Worm (Caenorhabditis elegans) whole organism, young adult: ENCODE results near the gene C25F9.6.
A peak's percentile ranks its signal among the peaks of the same experiment; 100 is the strongest.

ENCODE experiments used
- B0336.3 ChIP-seq: fragments of 200-800 bp; sonication (Bioruptor generic); IDR thresholded peaks from 2 replicates; pipeline ENCODE4 v1.3.6; 2022; ENCODE audit warnings: missing genetic modification characterization, missing compliant biosample characterization
- F22D6.2 ChIP-seq: sonication (generic microtip); optimal IDR thresholded peaks from 2 replicates; lab custom pipeline; 2016; ENCODE audit warnings: mild to moderate bottlenecking, missing genetic modification characterization, missing compliant biosample characterization
- F52B5.7 ChIP-seq: sonication (generic microtip); optimal IDR thresholded peaks from 2 replicates; lab custom pipeline; 2016; ENCODE audit warnings: mild to moderate bottlenecking, missing genetic modification characterization, missing compliant biosample characterization
- F55B11.4 ChIP-seq: sonication (generic microtip); optimal IDR thresholded peaks from 2 replicates; lab custom pipeline; 2016; ENCODE audit warnings: missing compliant biosample characterization, missing genetic modification characterization, borderline replicate concordance; ENCODE audit not compliant: insufficient read depth
- F57C9.4 ChIP-seq: sonication (generic microtip); optimal IDR thresholded peaks from 2 replicates; lab custom pipeline; 2017; ENCODE audit warnings: mild to moderate bottlenecking, missing genetic modification characterization, missing compliant biosample characterization
- T07F8.4 ChIP-seq: sonication (generic microtip); optimal IDR thresholded peaks from 2 replicates; lab custom pipeline; 2016; ENCODE audit warnings: mild to moderate bottlenecking, missing genetic modification characterization, moderate library complexity, missing compliant biosample characterization
- Y53F4B.3 ChIP-seq: fragments of 200-800 bp; sonication (Bioruptor generic); IDR thresholded peaks from 2 replicates; pipeline ENCODE4 v1.3.6; 2022; ENCODE audit warnings: missing genetic modification reagents, missing genetic modification characterization, missing compliant biosample characterization
- Y53G8AR.9 ChIP-seq: fragments of 200-800 bp; sonication (Bioruptor generic); conservative IDR thresholded peaks from 2 replicates; pipeline ENCODE4 v1.3.6; 2022; ENCODE audit warnings: missing genetic modification reagents, missing genetic modification characterization, missing compliant biosample characterization
- Y95B8A.8 ChIP-seq: fragments of 200-800 bp; sonication (Bioruptor generic); IDR thresholded peaks from 2 replicates; pipeline ENCODE4 v1.3.6; 2022; ENCODE audit warnings: missing genetic modification reagents, missing genetic modification characterization, missing compliant biosample characterization
- ama-1 ChIP-seq, 3 experiments: fragments of 150-350 bp in 1 of 3; sonication (generic microtip) in 2 of 3; optimal IDR thresholded peaks; 2 replicates each; lab custom pipeline; 2014 to 2018; ENCODE audit warnings: missing biosample characterization in 2 of 3, missing genetic modification characterization in 2 of 3, missing genetic modification reagents in 2 of 3
- attf-5 ChIP-seq: fragments of 200-800 bp; sonication (Bioruptor generic); optimal IDR thresholded peaks from 2 replicates; lab custom pipeline; 2018; ENCODE audit warnings: mild to moderate bottlenecking, missing genetic modification characterization, missing compliant biosample characterization
- dpl-1 ChIP-seq: fragments of 150-350 bp; optimal IDR thresholded peaks from 2 replicates; lab custom pipeline; 2014; ENCODE audit warnings: missing biosample characterization, missing genetic modification reagents, missing genetic modification characterization
- ekl-4 ChIP-seq: fragments of 200-800 bp; sonication (Bioruptor generic); IDR thresholded peaks from 2 replicates; pipeline ENCODE4 v1.3.6; 2022; ENCODE audit warnings: missing genetic modification reagents, missing genetic modification characterization, missing compliant biosample characterization
- hmg-1.2 ChIP-seq: fragments of 200-800 bp; sonication (Bioruptor generic); IDR thresholded peaks from 2 replicates; pipeline ENCODE4 v1.3.6; 2022; ENCODE audit warnings: missing genetic modification reagents, missing genetic modification characterization, missing compliant biosample characterization
- let-526 ChIP-seq: fragments of 200-800 bp; sonication (Bioruptor generic); IDR thresholded peaks from 2 replicates; pipeline ENCODE4 v1.3.6; 2022; ENCODE audit warnings: missing genetic modification reagents, missing genetic modification characterization, missing compliant biosample characterization
- lin-54 ChIP-seq: fragments of 200-800 bp; sonication (Bioruptor generic); optimal IDR thresholded peaks from 2 replicates; lab custom pipeline; 2018; ENCODE audit warnings: mild to moderate bottlenecking, missing genetic modification characterization, missing compliant biosample characterization
- lir-1 ChIP-seq: fragments of 200-800 bp; sonication (Bioruptor generic); conservative IDR thresholded peaks from 2 replicates; pipeline ENCODE4 v1.3.6; 2022; ENCODE audit warnings: missing genetic modification reagents, missing genetic modification characterization, missing compliant biosample characterization
- madf-10 ChIP-seq: sonication (generic microtip); optimal IDR thresholded peaks from 2 replicates; lab custom pipeline; 2016; ENCODE audit warnings: mild to moderate bottlenecking, missing genetic modification characterization, missing compliant biosample characterization
- mcd-1 ChIP-seq: fragments of 200-800 bp; sonication (Bioruptor generic); IDR thresholded peaks from 2 replicates; pipeline ENCODE4 v1.3.6; 2022; ENCODE audit warnings: missing genetic modification reagents, missing genetic modification characterization, missing compliant biosample characterization
- mel-28 ChIP-seq: sonication (generic microtip); optimal IDR thresholded peaks from 2 replicates; lab custom pipeline; 2016; ENCODE audit warnings: borderline replicate concordance, mild to moderate bottlenecking, missing genetic modification characterization, missing compliant biosample characterization
- mxl-1 ChIP-seq: sonication (generic microtip); optimal IDR thresholded peaks from 2 replicates; lab custom pipeline; 2016; ENCODE audit warnings: missing genetic modification characterization, missing compliant biosample characterization
- nfya-2 ChIP-seq: fragments of 200-800 bp; sonication (Bioruptor generic); IDR thresholded peaks from 2 replicates; pipeline ENCODE4 v1.3.6; 2022; ENCODE audit warnings: missing genetic modification reagents, missing genetic modification characterization, missing compliant biosample characterization
- pha-4 ChIP-seq: fragments of 150-350 bp; sonication (generic microtip); optimal IDR thresholded peaks from 2 replicates; lab custom pipeline; 2014; ENCODE audit warnings: missing biosample characterization, missing genetic modification reagents, missing genetic modification characterization
- rpc-1 ChIP-seq, 2 experiments: fragments of 150-350 bp in 1 of 2; sonication (generic microtip) in 1 of 2; optimal IDR thresholded peaks; 2 replicates each; lab custom pipeline; 2014 to 2018; ENCODE audit warnings: missing biosample characterization in 1 of 2, missing genetic modification characterization in 1 of 2, missing genetic modification reagents in 1 of 2, missing genotype in 1 of 2
- sptf-2 ChIP-seq: fragments of 200-800 bp; sonication (Bioruptor generic); optimal IDR thresholded peaks from 2 replicates; lab custom pipeline; 2018; ENCODE audit warnings: mild to moderate bottlenecking, missing genetic modification characterization, missing compliant biosample characterization
- tbp1 ChIP-seq: fragments of 200-800 bp; sonication (Bioruptor generic); optimal IDR thresholded peaks from 2 replicates; lab custom pipeline; 2018; ENCODE audit warnings: mild to moderate bottlenecking, missing genetic modification characterization, missing compliant biosample characterization
- unc-62 ChIP-seq: fragments of 150-350 bp; optimal IDR thresholded peaks from 2 replicates; lab custom pipeline; 2014; ENCODE audit warnings: missing biosample characterization, missing genetic modification reagents, missing genetic modification characterization
- xnd-1 ChIP-seq: sonication (generic microtip); optimal IDR thresholded peaks from 2 replicates; lab custom pipeline; 2016; ENCODE audit warnings: missing genotype, missing genetic modification reagents, missing genetic modification characterization, missing compliant biosample characterization
- zim-3 ChIP-seq: sonication (generic microtip); optimal IDR thresholded peaks from 2 replicates; lab custom pipeline; 2017; ENCODE audit warnings: mild to moderate bottlenecking, missing genetic modification characterization, moderate library complexity, missing compliant biosample characterization

The C25F9.6 gene

DNA sequence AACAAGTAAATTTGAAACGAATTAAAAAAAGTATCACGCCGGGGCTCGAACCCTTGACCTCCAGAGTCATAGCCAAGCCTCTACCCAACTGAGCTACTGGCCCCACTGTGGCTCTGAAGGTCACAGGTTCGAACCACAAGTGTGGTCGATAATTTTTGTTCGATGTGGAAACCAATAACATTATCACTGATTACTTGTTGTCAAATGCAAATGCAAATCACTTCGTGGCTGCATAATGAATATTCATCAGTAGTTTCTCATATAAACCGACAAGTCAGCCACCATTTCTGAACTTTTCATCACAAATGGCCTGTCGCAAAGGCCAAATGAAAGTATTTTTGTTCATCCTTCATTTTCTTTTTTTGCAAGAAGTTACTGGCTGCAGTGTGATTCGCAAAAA is 10.4 kb downstream of the C25F9.6 start, which contains the start of gene C25F9.8:
C25F9.8 (plus strand) TSS at position 301 of the 400 bp plus-strand sequence.
- TF ChIP-seq rpc-1 (optimal IDR thresholded peaks at IDR 0.05; lab: Kevin White, UChicago) = no peak
- TF ChIP-seq rpc-1 (tag; optimal IDR thresholded peaks at IDR 0.05; lab: Kevin White, UChicago) = peak; percentile 46
- no peak for TF ChIP-seq lin-54 (GFP tag; lab: Kevin White, UChicago)
- peak; percentile 35 for TF ChIP-seq tbp1 (GFP tag; lab: Kevin White, UChicago)
- TF ChIP-seq, all 124 proteins: peak for 2

ce11 chrV:19391242-19391641 is 13.9 kb downstream of the C25F9.6 start:
- TF ChIP-seq hmg-1.2 (GFP tag; lab: Robert Waterston, UW) (peak; percentile 76), let-526 (GFP tag; lab: Robert Waterston, UW) (no peak)

DNA sequence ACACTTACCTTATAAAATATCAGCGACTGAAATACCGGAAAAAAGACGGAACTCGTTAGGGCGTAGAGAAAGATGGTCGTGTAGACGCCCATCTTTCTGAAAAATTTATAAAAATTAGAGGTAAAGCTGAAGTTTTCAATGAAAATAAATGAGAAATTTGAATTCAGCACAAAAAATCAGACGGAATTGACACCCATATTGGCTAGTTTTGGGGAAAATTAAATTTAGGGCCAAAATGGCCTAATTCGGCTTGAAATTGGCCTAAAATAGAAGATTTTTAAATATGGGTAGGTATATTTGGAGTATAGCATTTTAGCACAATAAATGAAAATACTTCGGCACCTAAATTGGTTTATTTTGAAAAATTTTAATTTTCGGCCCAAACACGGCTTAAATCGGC is 15.1 kb downstream of the C25F9.6 start, which contains the start of gene slcr-46.2:
slcr-46.2 (minus strand) TSS at position 101 of the 400 bp plus-strand sequence.
- no peak for TF ChIP-seq T07F8.4 (tag; lab: Kevin White, UChicago)

DNA sequence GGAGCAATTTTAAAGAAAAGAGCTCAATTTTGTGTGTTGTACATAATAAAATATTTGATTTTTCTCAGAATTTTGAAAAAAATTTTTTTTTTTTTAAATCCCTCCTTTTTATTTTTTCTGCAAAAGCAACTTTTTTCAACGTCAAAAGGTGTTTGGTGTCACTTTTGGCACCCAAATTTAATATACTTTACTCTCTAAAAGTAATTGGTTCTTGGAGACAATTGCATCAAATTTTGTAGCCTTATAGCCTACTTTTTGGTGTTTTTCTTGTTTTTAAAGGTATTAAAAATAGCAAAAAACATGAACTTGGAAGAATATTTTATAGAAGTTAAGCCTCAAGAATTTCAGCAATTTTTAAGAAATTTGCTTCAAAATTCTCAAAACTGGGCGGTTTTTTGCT is 24.2 kb downstream of the C25F9.6 start, which contains the start of gene srw-84:
srw-84 (plus strand) TSS at position 301 of the 400 bp plus-strand sequence.
- TF ChIP-seq F52B5.7 = no peak
- TF ChIP-seq Y53F4B.3 (GFP tag; lab: Robert Waterston, UW) = no peak
- TF ChIP-seq pha-4 (tag; lab: Kevin White, UChicago) = no peak
- TF ChIP-seq lir-1 (GFP tag; lab: Robert Waterston, UW) = no peak
- no peak for TF ChIP-seq F22D6.2
- TF ChIP-seq mcd-1 (GFP tag; lab: Robert Waterston, UW) = no peak
- no peak for TF ChIP-seq lin-54 (GFP tag; lab: Kevin White, UChicago)
- no peak for TF ChIP-seq ama-1 (optimal IDR thresholded peaks at IDR 0.05; lab: Kevin White, UChicago)
- no peak for TF ChIP-seq ama-1 (GFP tag; optimal IDR thresholded peaks at IDR 0.05; lab: Kevin White, UChicago)
- no peak for TF ChIP-seq F57C9.4
- TF ChIP-seq mxl-1 (tag; lab: Kevin White, UChicago) = no peak
- TF ChIP-seq Y53G8AR.9 (GFP tag; lab: Robert Waterston, UW) = no peak
- TF ChIP-seq rpc-1 (optimal IDR thresholded peaks at IDR 0.05; lab: Kevin White, UChicago) = no peak
- TF ChIP-seq rpc-1 (tag; optimal IDR thresholded peaks at IDR 0.05; lab: Kevin White, UChicago) = no peak
- TF ChIP-seq hmg-1.2 (GFP tag; lab: Robert Waterston, UW) = no peak
- no peak for TF ChIP-seq dpl-1 (GFP tag; lab: Kevin White, UChicago)
- no peak for TF ChIP-seq nfya-2 (GFP tag; lab: Robert Waterston, UW)
- no peak for TF ChIP-seq attf-5
- no peak for TF ChIP-seq madf-10 (tag; lab: Kevin White, UChicago)
- TF ChIP-seq sptf-2 (GFP tag; lab: Kevin White, UChicago) = no peak
- no peak for TF ChIP-seq mel-28 (tag; lab: Kevin White, UChicago)
- no peak for TF ChIP-seq zim-3 (tag; lab: Kevin White, UChicago)

ce11 chrV:19377014-19377494 is 28.1 kb downstream of the C25F9.6 start, which contains the start of gene nceh-1:
Gene nceh-1 (plus strand): TSS chrV:19377444.
- no peak for TF ChIP-seq Y95B8A.8
- no peak for TF ChIP-seq B0336.3
- no peak for TF ChIP-seq madf-10 (tag; lab: Kevin White, UChicago)
- TF ChIP-seq unc-62 (GFP tag; lab: Kevin White, UChicago) = no peak
- no peak for TF ChIP-seq zim-3 (tag; lab: Kevin White, UChicago)
- no peak for TF ChIP-seq ekl-4
- no peak for TF ChIP-seq F55B11.4 (tag; lab: Kevin White, UChicago)
- TF ChIP-seq xnd-1 (tag; lab: Kevin White, UChicago) = no peak
- TF ChIP-seq pha-4 (tag; lab: Kevin White, UChicago) = no peak
